Worm (Caenorhabditis elegans) whole organism, young adult: ENCODE data around the gene srv-2.
A peak's percentile ranks its signal among the peaks of the same experiment; 100 is the strongest.

ENCODE experiments used
- B0035.1 ChIP-seq: sonication (generic microtip); optimal IDR thresholded peaks from 2 replicates; lab custom pipeline; 2016; ENCODE audit warnings: missing genetic modification characterization, mild to moderate bottlenecking, missing compliant biosample characterization, missing genotype, missing genetic modification reagents
- C06A6.2 ChIP-seq: fragments of 200-800 bp; sonication (Bioruptor generic); conservative IDR thresholded peaks from 2 replicates; pipeline ENCODE4 v1.3.6; 2022; ENCODE audit warnings: missing genetic modification characterization, missing compliant biosample characterization
- D2030.7 ChIP-seq: fragments of 200-800 bp; sonication (Bioruptor generic); IDR thresholded peaks from 2 replicates; pipeline ENCODE4 v1.3.6; 2022; ENCODE audit warnings: missing genetic modification reagents, missing genetic modification characterization, missing compliant biosample characterization
- F37B4.10 ChIP-seq: fragments of 200-800 bp; sonication (Bioruptor generic); IDR thresholded peaks from 2 replicates; pipeline ENCODE4 v1.3.6; 2022; ENCODE audit warnings: missing genetic modification characterization, missing compliant biosample characterization
- F39B2.1 ChIP-seq: fragments of 200-800 bp; sonication (Bioruptor generic); IDR thresholded peaks from 2 replicates; pipeline ENCODE4 v1.3.6; 2022; ENCODE audit warnings: missing genetic modification reagents, missing genetic modification characterization, missing compliant biosample characterization
- F49E8.2 ChIP-seq: sonication (generic microtip); optimal IDR thresholded peaks from 3 replicates; lab custom pipeline; 2017; ENCODE audit warnings: missing genetic modification characterization, mild to moderate bottlenecking, missing compliant biosample characterization, antibody characterized with exemption, moderate library complexity; ENCODE audit not compliant: insufficient read depth
- K11D2.4 ChIP-seq: fragments of 200-800 bp; sonication (Bioruptor generic); IDR thresholded peaks from 2 replicates; pipeline ENCODE4 v1.3.6; 2022; ENCODE audit warnings: missing genetic modification reagents, missing genetic modification characterization, missing compliant biosample characterization
- Y53G8AR.9 ChIP-seq: fragments of 200-800 bp; sonication (Bioruptor generic); conservative IDR thresholded peaks from 2 replicates; pipeline ENCODE4 v1.3.6; 2022; ENCODE audit warnings: missing genetic modification reagents, missing genetic modification characterization, missing compliant biosample characterization
- Y56A3A.18 ChIP-seq: fragments of 200-800 bp; sonication (Bioruptor generic); IDR thresholded peaks from 2 replicates; pipeline ENCODE4 v1.3.6; 2022; ENCODE audit warnings: missing genetic modification reagents, missing genetic modification characterization, missing compliant biosample characterization
- Y67H2A.10 ChIP-seq: fragments of 200-800 bp; sonication (Bioruptor generic); conservative IDR thresholded peaks from 2 replicates; pipeline ENCODE4 v1.3.6; 2022; ENCODE audit warnings: missing genetic modification reagents, missing genetic modification characterization, missing compliant biosample characterization
- Y95B8A.8 ChIP-seq: fragments of 200-800 bp; sonication (Bioruptor generic); IDR thresholded peaks from 2 replicates; pipeline ENCODE4 v1.3.6; 2022; ENCODE audit warnings: missing genetic modification reagents, missing genetic modification characterization, missing compliant biosample characterization
- ZK185.1 ChIP-seq: sonication (generic microtip); optimal IDR thresholded peaks from 2 replicates; lab custom pipeline; 2016; ENCODE audit warnings: mild to moderate bottlenecking, missing genetic modification characterization, missing compliant biosample characterization; ENCODE audit not compliant: poor library complexity, severe bottlenecking
- aptf-2 ChIP-seq: fragments of 200-800 bp; sonication (Bioruptor generic); conservative IDR thresholded peaks from 2 replicates; pipeline ENCODE4 v1.3.6; 2022; ENCODE audit warnings: missing genetic modification reagents, missing genetic modification characterization, missing compliant biosample characterization
- athp-1 ChIP-seq: sonication (generic microtip); optimal IDR thresholded peaks from 2 replicates; lab custom pipeline; 2017; ENCODE audit warnings: mild to moderate bottlenecking, missing genetic modification characterization, missing compliant biosample characterization
- attf-5 ChIP-seq: fragments of 200-800 bp; sonication (Bioruptor generic); optimal IDR thresholded peaks from 2 replicates; lab custom pipeline; 2018; ENCODE audit warnings: mild to moderate bottlenecking, missing genetic modification characterization, missing compliant biosample characterization
- attf-6 ChIP-seq: fragments of 200-800 bp; sonication (Bioruptor generic); IDR thresholded peaks from 2 replicates; pipeline ENCODE4 v1.3.6; 2022; ENCODE audit warnings: missing genetic modification reagents, missing genetic modification characterization, missing compliant biosample characterization
- bed-1 ChIP-seq: fragments of 200-800 bp; sonication (Bioruptor generic); IDR thresholded peaks from 2 replicates; pipeline ENCODE4 v1.3.6; 2022; ENCODE audit warnings: missing genetic modification reagents, missing genetic modification characterization, missing compliant biosample characterization
- bed-2 ChIP-seq: fragments of 200-800 bp; sonication (Bioruptor generic); IDR thresholded peaks from 2 replicates; pipeline ENCODE4 v1.3.6; 2022; ENCODE audit warnings: missing genetic modification reagents, missing genetic modification characterization, missing compliant biosample characterization
- ceh-100 ChIP-seq: fragments of 200-800 bp; sonication (Bioruptor generic); IDR thresholded peaks from 2 replicates; pipeline ENCODE4 v1.3.6; 2022; ENCODE audit warnings: missing genetic modification reagents, missing genetic modification characterization, missing compliant biosample characterization
- ceh-40 ChIP-seq: fragments of 200-800 bp; sonication (Bioruptor generic); IDR thresholded peaks from 2 replicates; pipeline ENCODE4 v1.3.6; 2022; ENCODE audit warnings: missing genetic modification characterization, missing compliant biosample characterization
- chd-7 ChIP-seq: sonication (generic microtip); optimal IDR thresholded peaks from 2 replicates; lab custom pipeline; 2016; ENCODE audit warnings: mild to moderate bottlenecking, missing genetic modification characterization, moderate library complexity, missing compliant biosample characterization
- dox-1 ChIP-seq: fragments of 200-800 bp; sonication (Bioruptor generic); IDR thresholded peaks from 2 replicates; pipeline ENCODE4 v1.3.6; 2022; ENCODE audit warnings: missing genetic modification reagents, missing genetic modification characterization, missing compliant biosample characterization
- efl-1 ChIP-seq: fragments of 150-350 bp; optimal IDR thresholded peaks from 2 replicates; lab custom pipeline; 2014; ENCODE audit warnings: missing biosample characterization, missing genetic modification reagents, missing genetic modification characterization
- ekl-4 ChIP-seq: fragments of 200-800 bp; sonication (Bioruptor generic); IDR thresholded peaks from 2 replicates; pipeline ENCODE4 v1.3.6; 2022; ENCODE audit warnings: missing genetic modification reagents, missing genetic modification characterization, missing compliant biosample characterization
- ets-4 ChIP-seq: fragments of 200-800 bp; sonication (Bioruptor generic); optimal IDR thresholded peaks from 2 replicates; lab custom pipeline; 2018; ENCODE audit warnings: mild to moderate bottlenecking, missing genetic modification characterization, missing compliant biosample characterization
- fkh-3 ChIP-seq: sonication (generic microtip); optimal IDR thresholded peaks from 2 replicates; lab custom pipeline; 2016; ENCODE audit warnings: mild to moderate bottlenecking, missing genetic modification characterization, missing compliant biosample characterization
- hlh-26 ChIP-seq: fragments of 200-800 bp; sonication (Bioruptor generic); conservative IDR thresholded peaks from 2 replicates; pipeline ENCODE4 v1.3.6; 2022; ENCODE audit warnings: missing genetic modification reagents, missing genetic modification characterization, missing compliant biosample characterization
- hmg-20 ChIP-seq: fragments of 200-800 bp; sonication (Bioruptor generic); IDR thresholded peaks from 2 replicates; pipeline ENCODE4 v1.3.6; 2022; ENCODE audit warnings: missing genetic modification reagents, missing genetic modification characterization, missing compliant biosample characterization
- let-526 ChIP-seq: fragments of 200-800 bp; sonication (Bioruptor generic); IDR thresholded peaks from 2 replicates; pipeline ENCODE4 v1.3.6; 2022; ENCODE audit warnings: missing genetic modification reagents, missing genetic modification characterization, missing compliant biosample characterization
- lin-40 ChIP-seq: sonication (generic microtip); optimal IDR thresholded peaks from 2 replicates; lab custom pipeline; 2016; ENCODE audit warnings: missing genetic modification characterization, mild to moderate bottlenecking, missing compliant biosample characterization, missing genotype, missing genetic modification reagents
- lin-54 ChIP-seq: fragments of 200-800 bp; sonication (Bioruptor generic); optimal IDR thresholded peaks from 2 replicates; lab custom pipeline; 2018; ENCODE audit warnings: mild to moderate bottlenecking, missing genetic modification characterization, missing compliant biosample characterization
- lsl-1 ChIP-seq: fragments of 200-800 bp; sonication (Bioruptor generic); optimal IDR thresholded peaks from 2 replicates; lab custom pipeline; 2018; ENCODE audit warnings: mild to moderate bottlenecking, missing genetic modification characterization, moderate library complexity, missing compliant biosample characterization
- lsy-27 ChIP-seq: sonication (generic microtip); optimal IDR thresholded peaks from 2 replicates; lab custom pipeline; 2017; ENCODE audit warnings: missing genetic modification characterization, mild to moderate bottlenecking, missing compliant biosample characterization, antibody characterized with exemption, missing genotype, borderline replicate concordance; ENCODE audit not compliant: insufficient read depth
- mxl-1 ChIP-seq: sonication (generic microtip); optimal IDR thresholded peaks from 2 replicates; lab custom pipeline; 2016; ENCODE audit warnings: missing genetic modification characterization, missing compliant biosample characterization
- nfya-2 ChIP-seq: fragments of 200-800 bp; sonication (Bioruptor generic); IDR thresholded peaks from 2 replicates; pipeline ENCODE4 v1.3.6; 2022; ENCODE audit warnings: missing genetic modification reagents, missing genetic modification characterization, missing compliant biosample characterization
- nfyb-1 ChIP-seq: fragments of 200-800 bp; sonication (Bioruptor generic); IDR thresholded peaks from 2 replicates; pipeline ENCODE4 v1.3.6; 2022; ENCODE audit warnings: missing genetic modification reagents, missing genetic modification characterization, missing compliant biosample characterization
- pbrm-1 ChIP-seq: fragments of 200-800 bp; sonication (Bioruptor generic); IDR thresholded peaks from 2 replicates; pipeline ENCODE4 v1.3.6; 2022; ENCODE audit warnings: missing genetic modification reagents, missing genetic modification characterization, missing compliant biosample characterization
- pha-4 ChIP-seq: fragments of 150-350 bp; sonication (generic microtip); optimal IDR thresholded peaks from 2 replicates; lab custom pipeline; 2014; ENCODE audit warnings: missing biosample characterization, missing genetic modification reagents, missing genetic modification characterization
- sea-2 ChIP-seq: fragments of 200-800 bp; sonication (Bioruptor generic); IDR thresholded peaks from 2 replicates; pipeline ENCODE4 v1.3.6; 2022; ENCODE audit warnings: missing genetic modification characterization, missing compliant biosample characterization
- snpc-3.4 ChIP-seq: sonication (generic microtip); optimal IDR thresholded peaks from 2 replicates; lab custom pipeline; 2017; ENCODE audit warnings: missing genetic modification characterization, mild to moderate bottlenecking, missing compliant biosample characterization, antibody characterized with exemption, moderate library complexity, missing genotype, missing genetic modification reagents
- somi-1 ChIP-seq: fragments of 200-800 bp; sonication (Bioruptor generic); optimal IDR thresholded peaks from 2 replicates; lab custom pipeline; 2018; ENCODE audit warnings: mild to moderate bottlenecking, missing genetic modification characterization, missing compliant biosample characterization
- zfh-2 ChIP-seq: fragments of 200-800 bp; sonication (Bioruptor generic); conservative IDR thresholded peaks from 2 replicates; pipeline ENCODE4 v1.3.6; 2022; ENCODE audit warnings: missing genetic modification reagents, missing genetic modification characterization, missing compliant biosample characterization
- ztf-18 ChIP-seq: sonication (generic microtip); optimal IDR thresholded peaks from 2 replicates; lab custom pipeline; 2016; ENCODE audit warnings: missing genotype, mild to moderate bottlenecking, missing genetic modification characterization, missing compliant biosample characterization
- ztf-22 ChIP-seq: fragments of 200-800 bp; sonication (Bioruptor generic); optimal IDR thresholded peaks from 2 replicates; lab custom pipeline; 2018; ENCODE audit warnings: mild to moderate bottlenecking, missing genetic modification characterization, moderate library complexity, missing compliant biosample characterization
- ztf-3 ChIP-seq: fragments of 200-800 bp; sonication (Bioruptor generic); optimal IDR thresholded peaks from 2 replicates; lab custom pipeline; 2018; ENCODE audit warnings: mild to moderate bottlenecking, missing genetic modification characterization, missing compliant biosample characterization

srv-2 gene

DNA sequence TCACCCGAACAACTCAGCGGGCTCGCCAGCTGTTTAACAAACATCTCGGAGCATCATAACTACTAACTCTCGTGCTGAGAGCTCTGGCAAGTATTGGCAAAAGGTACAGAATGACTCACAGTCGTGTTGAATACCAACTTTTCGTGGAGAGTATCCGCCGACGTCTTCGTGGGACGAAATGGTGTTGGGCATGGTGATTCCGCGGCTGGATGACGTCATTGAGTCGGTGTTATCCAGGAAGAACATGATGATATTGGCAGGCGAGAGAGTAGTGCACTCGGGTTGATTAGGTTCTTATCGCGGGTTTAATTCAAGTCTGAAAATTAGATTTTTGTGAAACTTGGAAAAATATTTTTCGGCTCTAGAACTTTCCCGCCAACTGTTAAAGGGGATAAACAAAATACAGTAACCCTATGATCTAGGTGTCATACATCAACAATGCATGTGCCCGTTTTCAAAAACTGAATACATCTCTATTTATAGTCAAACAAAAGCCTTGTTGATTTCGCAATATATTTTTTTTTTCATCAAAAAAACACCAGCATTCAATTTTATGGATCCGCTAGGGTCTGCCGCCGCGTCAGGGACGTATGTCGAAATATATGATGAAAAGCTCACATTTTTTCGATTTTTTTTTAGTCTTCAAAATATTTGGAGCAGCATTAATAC, 48.6 kb downstream of the srv-2 start (continued):
- TF ChIP-seq K11D2.4 (GFP tag; lab: Robert Waterston, UW) (0 out of 2 replicates have a peak, but pooled peaks have one; percentile 8), chd-7 (tag; lab: Kevin White, UChicago) (peak; percentile 5), Y56A3A.18 (GFP tag; lab: Robert Waterston, UW) (peak; percentile 7; the same call in 1 of the 2 replicates), lsl-1 (GFP tag; lab: Kevin White, UChicago) (no peak), ceh-40 (no peak), pha-4 (tag; lab: Kevin White, UChicago) (no peak), F39B2.1 (GFP tag; lab: Robert Waterston, UW) (0 out of 2 replicates have a peak, but pooled peaks have one; percentile 40), sea-2 (GFP tag; lab: Robert Waterston, UW) (no peak), nfya-2 (GFP tag; lab: Robert Waterston, UW) (no peak), zfh-2 (GFP tag; lab: Robert Waterston, UW) (0 out of 2 replicates have a peak, but pooled peaks have one; percentile 9), attf-5 (GFP tag; lab: Kevin White, UChicago) (no peak), nfyb-1 (peak; percentile 53; the same call in 1 of the 2 replicates), lsy-27 (tag; lab: Kevin White, UChicago) (no peak), bed-2 (GFP tag; lab: Robert Waterston, UW) (no peak), dox-1 (GFP tag; lab: Robert Waterston, UW) (no peak), lin-40 (no peak), ets-4 (GFP tag; lab: Kevin White, UChicago) (no peak), Y95B8A.8 (GFP tag; lab: Robert Waterston, UW) (no peak), F49E8.2 (tag; lab: Kevin White, UChicago) (no peak), F37B4.10 (GFP tag; lab: Robert Waterston, UW) (no peak), C06A6.2 (GFP tag; lab: Robert Waterston, UW) (no peak), pbrm-1 (GFP tag; lab: Robert Waterston, UW) (no peak), ceh-100 (no peak), Y67H2A.10 (GFP tag; lab: Robert Waterston, UW) (no peak), mxl-1 (tag; lab: Kevin White, UChicago) (no peak), bed-1 (GFP tag; lab: Robert Waterston, UW) (no peak), ztf-18 (no peak), attf-6 (GFP tag; lab: Robert Waterston, UW) (no peak), aptf-2 (GFP tag; lab: Robert Waterston, UW) (no peak), lin-54 (GFP tag; lab: Kevin White, UChicago) (no peak), athp-1 (no peak), efl-1 (no peak), Y53G8AR.9 (GFP tag; lab: Robert Waterston, UW) (no peak), snpc-3.4 (tag; lab: Kevin White, UChicago) (no peak)
- TF ChIP-seq, all 124 proteins: peak for 16

DNA sequence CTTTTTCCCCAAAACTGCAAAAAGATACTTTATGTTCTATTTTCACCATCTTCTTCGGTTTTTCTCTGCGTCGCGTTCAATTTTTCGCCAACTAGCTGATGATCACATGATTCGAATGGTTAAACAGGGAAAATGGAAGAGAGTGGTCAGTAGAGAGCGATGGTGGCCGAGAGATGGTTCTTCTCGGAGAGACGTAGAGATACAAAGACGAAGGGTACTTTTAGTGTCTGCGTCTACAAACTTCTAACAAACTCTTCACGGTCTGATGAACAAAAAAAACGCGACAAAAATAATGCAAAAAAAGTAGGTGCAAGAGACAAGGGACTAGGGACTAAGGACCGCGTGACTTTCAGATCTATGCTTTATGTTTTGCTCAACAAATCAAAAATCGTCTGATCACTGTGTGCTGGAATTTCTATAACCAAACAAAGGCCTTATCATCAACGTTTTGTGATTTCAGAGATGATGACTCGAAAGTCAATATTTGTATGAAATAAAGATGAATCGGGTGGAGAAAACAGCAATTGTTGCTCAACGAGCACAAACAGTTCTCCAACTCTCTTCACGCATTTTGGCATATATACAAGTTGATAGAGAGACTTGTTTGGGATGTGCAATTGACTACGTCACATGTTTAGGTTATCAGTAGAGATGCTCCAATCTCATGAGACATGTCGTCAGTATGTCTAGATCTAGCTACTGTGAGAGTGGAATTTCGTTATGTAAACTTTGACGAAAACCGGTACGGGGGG, 49.9 kb downstream of the srv-2 start:
- no peak for TF ChIP-seq fkh-3 (tag; lab: Kevin White, UChicago)
- TF ChIP-seq athp-1, result peak; percentile 69
- TF ChIP-seq hmg-20, result 0 out of 2 replicates have a peak, but pooled peaks have one; percentile 14
- peak; percentile 22 for TF ChIP-seq B0035.1 (tag; lab: Kevin White, UChicago)
- peak; percentile 74 for TF ChIP-seq K11D2.4 (GFP tag; lab: Robert Waterston, UW)
- no peak for TF ChIP-seq D2030.7 (GFP tag; lab: Robert Waterston, UW)
- 0 out of 2 replicates have a peak, but pooled peaks have one; percentile 12 for TF ChIP-seq Y53G8AR.9 (GFP tag; lab: Robert Waterston, UW)
- TF ChIP-seq dox-1 (GFP tag; lab: Robert Waterston, UW), result peak; percentile 72
- TF ChIP-seq ztf-22, result peak; percentile 50
- TF ChIP-seq hlh-26, result no peak
- peak; percentile 64; the same call in 1 of the 2 replicates for TF ChIP-seq let-526 (GFP tag; lab: Robert Waterston, UW)
- TF ChIP-seq Y95B8A.8 (GFP tag; lab: Robert Waterston, UW), result no peak
- TF ChIP-seq ztf-3 (GFP tag; lab: Kevin White, UChicago), result peak; percentile 21
- peak; percentile 87 for TF ChIP-seq somi-1
- peak; percentile 18 for TF ChIP-seq ZK185.1
- peak; percentile 71 for TF ChIP-seq ekl-4 (GFP tag; lab: Robert Waterston, UW)
